Worm (Caenorhabditis elegans) whole organism, L1 larva: ENCODE data around the gene ins-31.

Experiments used
- C04F5.9 ChIP-seq: sonication (generic microtip); optimal IDR thresholded peaks from 2 replicates; lab custom pipeline; 2016; ENCODE audit warnings: missing genetic modification characterization, missing compliant biosample characterization
- C16A3.4 ChIP-seq: fragments of 150-350 bp; optimal IDR thresholded peaks from 2 replicates; lab custom pipeline; 2014; ENCODE audit warnings: missing biosample characterization, missing genetic modification characterization
- C34B4.2 ChIP-seq: sonication (generic microtip); optimal IDR thresholded peaks from 2 replicates; lab custom pipeline; 2017; ENCODE audit warnings: mild to moderate bottlenecking, missing genetic modification characterization, missing compliant biosample characterization
- F16B12.6 ChIP-seq: fragments of 150-350 bp; optimal IDR thresholded peaks from 2 replicates; lab custom pipeline; 2014; ENCODE audit warnings: missing biosample characterization, missing genetic modification characterization
- alr-1 ChIP-seq: fragments of 200-800 bp; sonication (Bioruptor generic); optimal IDR thresholded peaks from 2 replicates; lab custom pipeline; 2018; ENCODE audit warnings: borderline replicate concordance, mild to moderate bottlenecking, missing genetic modification characterization, missing compliant biosample characterization
- ceh-8 ChIP-seq: fragments of 200-800 bp; sonication (Bioruptor generic); optimal IDR thresholded peaks from 2 replicates; lab custom pipeline; 2018; ENCODE audit warnings: mild to moderate bottlenecking, missing genetic modification characterization, moderate library complexity, missing compliant biosample characterization
- ceh-82 ChIP-seq, 3 experiments: fragments of 150-350 bp in 1 of 3; sonication (generic microtip) in 2 of 3; optimal IDR thresholded peaks; 2 replicates each; lab custom pipeline; 2014 to 2017; ENCODE audit warnings: missing biosample characterization in 3 of 3, missing genetic modification characterization in 3 of 3
- ceh-88 ChIP-seq: fragments of 200-800 bp; sonication (Bioruptor generic); IDR thresholded peaks from 2 replicates; pipeline ENCODE4 v1.3.6; 2022; ENCODE audit warnings: missing genetic modification characterization, missing compliant biosample characterization
- ceh-90 ChIP-seq: sonication (generic microtip); optimal IDR thresholded peaks from 2 replicates; lab custom pipeline; 2016; ENCODE audit warnings: missing genetic modification characterization, missing compliant biosample characterization
- ces-1 ChIP-seq: fragments of 150-350 bp; optimal IDR thresholded peaks from 2 replicates; lab custom pipeline; 2014; ENCODE audit warnings: missing biosample characterization, missing genetic modification reagents, missing genetic modification characterization
- dpl-1 ChIP-seq, 3 experiments: fragments of 150-350 bp in 2 of 3; sonication (generic microtip) in 1 of 3; optimal IDR thresholded peaks; 2 replicates each; lab custom pipeline; 2014 to 2017; ENCODE audit warnings: missing biosample characterization in 3 of 3, missing genetic modification characterization in 3 of 3, missing genetic modification reagents in 3 of 3
- efl-3 ChIP-seq: fragments of 200-800 bp; sonication (Bioruptor generic); optimal IDR thresholded peaks from 2 replicates; lab custom pipeline; 2018; ENCODE audit warnings: mild to moderate bottlenecking, missing genetic modification characterization, missing compliant biosample characterization
- egl-13 ChIP-seq: sonication (generic microtip); optimal IDR thresholded peaks from 2 replicates; lab custom pipeline; 2016; ENCODE audit warnings: missing genotype, missing genetic modification reagents, missing genetic modification characterization, missing compliant biosample characterization
- egl-27 ChIP-seq, 2 experiments: fragments of 150-350 bp in 1 of 2; sonication (generic microtip); optimal IDR thresholded peaks; 3 replicates each; lab custom pipeline; 2017 to 2018; ENCODE audit warnings: missing biosample characterization in 2 of 2, missing genetic modification characterization in 2 of 2, missing genetic modification reagents in 2 of 2
- elt-3 ChIP-seq, 6 experiments: fragments of 150-350 bp in 1 of 6; sonication (generic microtip); optimal IDR thresholded peaks; 2 replicates each; lab custom pipeline; 2017 to 2018; ENCODE audit warnings: missing biosample characterization in 6 of 6, missing genetic modification characterization in 6 of 6, inconsistent platforms in 1 of 6
- fkh-4 ChIP-seq: sonication (generic microtip); optimal IDR thresholded peaks from 2 replicates; lab custom pipeline; 2016; ENCODE audit warnings: missing compliant biosample characterization, missing genetic modification characterization, borderline replicate concordance
- fkh-8 ChIP-seq: sonication (generic microtip); optimal IDR thresholded peaks from 2 replicates; lab custom pipeline; 2016; ENCODE audit warnings: mild to moderate bottlenecking, missing genetic modification characterization, missing compliant biosample characterization
- fos-1 ChIP-seq: fragments of 150-350 bp; optimal IDR thresholded peaks from 2 replicates; lab custom pipeline; 2014; ENCODE audit warnings: missing biosample characterization, missing genetic modification characterization
- jun-1 ChIP-seq: fragments of 150-350 bp; optimal IDR thresholded peaks from 2 replicates; lab custom pipeline; 2014; ENCODE audit warnings: missing biosample characterization, missing genetic modification reagents, missing genetic modification characterization
- lin-14 ChIP-seq: fragments of 200-800 bp; sonication (Bioruptor generic); optimal IDR thresholded peaks from 2 replicates; lab custom pipeline; 2018; ENCODE audit warnings: mild to moderate bottlenecking, missing genetic modification characterization, moderate library complexity, missing compliant biosample characterization
- lin-15B ChIP-seq: fragments of 150-350 bp; sonication (generic microtip); optimal IDR thresholded peaks from 3 replicates; lab custom pipeline; 2014; ENCODE audit warnings: missing biosample characterization, missing genetic modification characterization
- lir-3 ChIP-seq: sonication (generic microtip); optimal IDR thresholded peaks from 2 replicates; lab custom pipeline; 2016; ENCODE audit warnings: mild to moderate bottlenecking, missing genetic modification characterization, moderate library complexity, missing compliant biosample characterization; ENCODE audit not compliant: poor library complexity
- lsy-2 ChIP-seq, 2 experiments: fragments of 150-350 bp; optimal IDR thresholded peaks; 2 replicates each; lab custom pipeline; 2014; ENCODE audit warnings: missing biosample characterization in 2 of 2, missing genetic modification characterization in 2 of 2
- mab-9 ChIP-seq: fragments of 200-800 bp; sonication (Bioruptor generic); IDR thresholded peaks from 2 replicates; pipeline ENCODE4 v1.3.6; 2022; ENCODE audit warnings: missing genetic modification reagents, missing genetic modification characterization, missing compliant biosample characterization
- nhr-12 ChIP-seq: sonication (generic microtip); optimal IDR thresholded peaks from 2 replicates; lab custom pipeline; 2017; ENCODE audit warnings: missing biosample characterization, missing genetic modification characterization
- nhr-237 ChIP-seq: fragments of 150-350 bp; optimal IDR thresholded peaks from 2 replicates; lab custom pipeline; 2014; ENCODE audit warnings: missing biosample characterization, missing genetic modification characterization
- nhr-47 ChIP-seq: sonication (generic microtip); optimal IDR thresholded peaks from 2 replicates; lab custom pipeline; 2016; ENCODE audit warnings: mild to moderate bottlenecking, missing genetic modification characterization, moderate library complexity, missing compliant biosample characterization
- nhr-77 ChIP-seq: fragments of 150-350 bp; optimal IDR thresholded peaks from 2 replicates; lab custom pipeline; 2014; ENCODE audit warnings: missing biosample characterization, missing genetic modification characterization
- pax-3 ChIP-seq: fragments of 200-800 bp; sonication (Bioruptor generic); optimal IDR thresholded peaks from 2 replicates; lab custom pipeline; 2018; ENCODE audit warnings: mild to moderate bottlenecking, missing genetic modification characterization, moderate library complexity, missing compliant biosample characterization
- snu-23 ChIP-seq: sonication (generic microtip); optimal IDR thresholded peaks from 2 replicates; lab custom pipeline; 2016; ENCODE audit warnings: missing genetic modification characterization, missing compliant biosample characterization
- tbx-2 ChIP-seq: sonication (generic microtip); optimal IDR thresholded peaks from 2 replicates; lab custom pipeline; 2016; ENCODE audit warnings: missing genetic modification characterization, missing compliant biosample characterization
- tlp-1 ChIP-seq: fragments of 150-350 bp; optimal IDR thresholded peaks from 2 replicates; lab custom pipeline; 2014; ENCODE audit warnings: missing biosample characterization, missing genetic modification characterization
- unc-130 ChIP-seq: fragments of 150-350 bp; optimal IDR thresholded peaks from 2 replicates; lab custom pipeline; 2017; ENCODE audit warnings: missing biosample characterization, missing genetic modification characterization, inconsistent platforms
- unc-86 ChIP-seq: sonication (generic microtip); optimal IDR thresholded peaks from 2 replicates; lab custom pipeline; 2016; ENCODE audit warnings: missing genetic modification characterization, missing compliant biosample characterization
- vab-15 ChIP-seq: sonication (generic microtip); optimal IDR thresholded peaks from 2 replicates; lab custom pipeline; 2017; ENCODE audit warnings: missing genotype, mild to moderate bottlenecking, missing genetic modification characterization, missing compliant biosample characterization
- zag-1 ChIP-seq: fragments of 150-350 bp; optimal IDR thresholded peaks from 2 replicates; lab custom pipeline; 2014; ENCODE audit warnings: missing biosample characterization, missing genetic modification characterization
- zip-4 ChIP-seq: fragments of 200-800 bp; sonication (Bioruptor generic); optimal IDR thresholded peaks from 2 replicates; lab custom pipeline; 2018; ENCODE audit warnings: mild to moderate bottlenecking, missing genetic modification characterization, moderate library complexity, missing compliant biosample characterization
- ztf-4 ChIP-seq: fragments of 150-350 bp; optimal IDR thresholded peaks from 2 replicates; lab custom pipeline; 2014; ENCODE audit warnings: missing biosample characterization, missing genetic modification characterization

Gene ins-31

DNA sequence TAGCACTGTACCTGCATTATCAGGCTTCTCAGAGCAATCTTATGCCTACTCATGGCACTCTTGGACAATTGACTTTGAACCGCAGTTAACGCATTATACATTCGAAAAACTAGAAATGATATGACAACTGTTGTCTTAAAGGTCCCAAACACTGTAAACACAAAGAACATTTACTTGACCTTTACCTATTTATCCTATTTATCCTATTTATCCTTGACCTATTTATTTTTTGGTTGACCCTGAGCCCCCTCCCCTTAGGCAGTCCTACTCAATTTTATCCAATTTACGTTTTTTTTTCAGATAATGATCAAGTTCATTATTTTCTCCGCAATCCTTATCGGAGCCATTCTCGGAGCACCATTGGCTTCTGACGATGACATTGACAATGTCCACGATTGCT is 24.8 kb downstream of the ins-31 start, which contains the start of the genes T10D4.14 and T10D4.19:
T10D4.14 (minus strand) TSS at position 101 of the 400 bp plus-strand sequence.
T10D4.19 (plus strand) TSS at position 304 of the 400 bp plus-strand sequence.
- TF ChIP-seq dpl-1 (GFP tag; optimal IDR thresholded peaks at IDR 0.05; lab: Kevin White, UChicago), result no peak
- TF ChIP-seq vab-15 (tag; lab: Kevin White, UChicago), result no peak

DNA sequence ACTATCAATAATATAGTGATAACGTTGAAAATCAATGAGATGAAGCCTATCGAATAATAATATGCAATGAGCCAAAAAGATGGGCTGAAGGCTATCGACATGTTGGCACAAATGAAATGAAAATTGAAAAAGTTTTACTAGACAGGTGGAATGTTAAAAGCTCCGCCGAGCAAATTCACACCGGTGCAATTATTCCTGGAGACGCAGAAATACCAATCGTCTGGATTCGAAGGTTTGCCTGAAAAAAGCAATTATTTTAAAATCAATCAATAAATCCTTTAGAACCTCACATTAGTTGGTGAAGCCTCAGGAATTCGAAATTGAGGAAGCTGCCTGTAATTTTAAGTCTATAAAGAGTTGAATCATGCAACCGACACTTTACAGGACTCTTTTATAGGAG is 27.5 kb downstream of the ins-31 start, which contains the start of gene sri-32:
sri-32 (minus strand) TSS at position 101 of the 400 bp plus-strand sequence.
- TF ChIP-seq egl-27 (tag; optimal IDR thresholded peaks at IDR 0.05; lab: Kevin White, UChicago) (no peak), unc-86 (no peak), unc-130 (tag; lab: Kevin White, UChicago) (no peak), fos-1 (tag; lab: Kevin White, UChicago) (no peak), vab-15 (tag; lab: Kevin White, UChicago) (no peak), egl-13 (tag; lab: Kevin White, UChicago) (no peak), lir-3 (no peak), nhr-12 (tag; lab: Kevin White, UChicago) (no peak), nhr-77 (tag; lab: Kevin White, UChicago) (no peak), nhr-237 (tag; lab: Kevin White, UChicago) (no peak), ceh-90 (no peak)
- TF ChIP-seq, all 84 proteins: peak for 0

DNA sequence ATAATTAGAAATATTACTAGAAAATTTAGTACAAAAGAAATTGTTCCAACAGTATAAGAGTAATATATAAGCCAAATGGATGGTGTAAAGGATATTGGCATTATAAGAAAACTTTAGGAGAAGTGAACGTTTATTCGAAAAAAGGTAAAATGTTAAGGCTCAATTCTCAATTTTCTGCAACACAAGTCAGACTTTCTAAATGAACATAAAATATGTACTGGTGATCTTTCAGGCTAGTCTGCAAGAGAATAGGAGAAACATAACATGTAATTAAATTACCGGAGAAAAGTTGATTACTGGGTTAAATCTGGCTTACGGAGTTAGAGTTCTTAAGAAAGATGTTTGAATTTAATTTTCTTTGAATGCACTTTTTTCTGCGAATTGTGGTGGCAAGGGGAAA is 29.9 kb downstream of the ins-31 start, which contains the start of gene sri-33:
sri-33 (minus strand) TSS at position 101 of the 400 bp plus-strand sequence.
- peak; percentile 57 for TF ChIP-seq fkh-8 (tag; lab: Kevin White, UChicago)
- no peak for TF ChIP-seq zag-1 (tag; lab: Kevin White, UChicago)

DNA sequence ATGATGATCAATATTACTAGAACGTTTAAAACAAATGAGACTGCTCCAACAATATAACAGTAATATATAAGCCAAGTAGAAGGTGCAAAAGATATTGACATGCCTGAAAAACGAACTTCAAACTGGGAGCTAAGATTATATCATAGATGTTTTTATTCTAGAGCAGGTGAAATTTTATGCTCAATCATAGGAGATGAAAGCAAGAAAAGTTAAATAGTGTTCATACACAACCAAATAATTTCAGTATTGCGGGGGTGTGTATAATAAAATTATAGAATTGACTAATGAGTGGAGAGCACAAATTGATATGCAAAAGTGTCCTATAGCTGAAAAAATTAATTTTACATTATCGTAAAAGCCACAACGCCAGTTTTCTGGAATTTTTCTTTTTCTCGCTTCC is 32.1 kb downstream of the ins-31 start, which contains the start of gene sri-34:
sri-34 (minus strand) TSS at position 101 of the 400 bp plus-strand sequence.
- no peak for TF ChIP-seq lin-14 (GFP tag; lab: Kevin White, UChicago)
- no peak for TF ChIP-seq C34B4.2 (tag; lab: Kevin White, UChicago)
- TF ChIP-seq lin-15B (tag; lab: Kevin White, UChicago), result no peak
- no peak for TF ChIP-seq zip-4 (GFP tag; lab: Kevin White, UChicago)
- TF ChIP-seq lsy-2 (tag; optimal IDR thresholded peaks at IDR 0.05; lab: Kevin White, UChicago), result no peak
- TF ChIP-seq efl-3, result no peak
- TF ChIP-seq pax-3 (tag; lab: Kevin White, UChicago), result no peak
- TF ChIP-seq C16A3.4 (tag; lab: Kevin White, UChicago), result no peak
- no peak for TF ChIP-seq elt-3 (tag; optimal IDR thresholded peaks at IDR 0.05; lab: Kevin White, UChicago)
- TF ChIP-seq ces-1 (GFP tag; lab: Kevin White, UChicago), result no peak
- no peak for TF ChIP-seq tbx-2 (tag; lab: Kevin White, UChicago)
- no peak for TF ChIP-seq egl-27 (tag; optimal IDR thresholded peaks at IDR 0.05; lab: Kevin White, UChicago)
- no peak for TF ChIP-seq F16B12.6 (tag; lab: Kevin White, UChicago)
- no peak for TF ChIP-seq ztf-4 (tag; lab: Kevin White, UChicago)
- no peak for TF ChIP-seq C04F5.9 (tag; lab: Kevin White, UChicago)
- no peak for TF ChIP-seq fkh-8 (tag; lab: Kevin White, UChicago)
- TF ChIP-seq ceh-88 (GFP tag; lab: Robert Waterston, UW), result no peak

DNA sequence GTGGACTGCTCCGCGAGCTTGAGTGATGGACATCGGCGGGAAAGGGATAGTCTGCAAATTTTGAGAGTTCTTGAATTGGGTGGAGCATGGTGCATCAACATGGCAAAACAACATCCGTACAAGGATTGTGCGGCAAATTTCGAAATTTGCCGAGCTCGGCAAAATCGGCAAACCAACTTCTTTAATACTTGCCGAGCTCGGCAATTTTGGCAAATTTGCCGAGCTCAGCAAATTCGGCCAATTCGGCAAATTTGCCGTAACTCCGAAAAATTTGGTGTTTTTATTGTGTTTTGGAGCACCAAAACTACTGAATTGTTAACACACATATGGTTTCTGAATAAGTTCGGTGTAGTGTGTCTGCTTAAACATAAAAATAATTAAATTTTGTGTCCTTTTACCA is 43.2 kb downstream of the ins-31 start, which contains the start of gene fbxc-55:
fbxc-55 (minus strand) TSS at position 101 of the 400 bp plus-strand sequence.
- TF ChIP-seq jun-1 (tag; lab: Kevin White, UChicago) (no peak), ceh-8 (GFP tag; lab: Kevin White, UChicago) (no peak), alr-1 (no peak), tlp-1 (tag; lab: Kevin White, UChicago) (no peak), lsy-2 (tag; optimal IDR thresholded peaks at IDR 0.05; lab: Kevin White, UChicago) (no peak), nhr-47 (tag; lab: Kevin White, UChicago) (no peak), ces-1 (GFP tag; lab: Kevin White, UChicago) (no peak), mab-9 (GFP tag; lab: Robert Waterston, UW) (no peak), ceh-82 (tag; optimal IDR thresholded peaks at IDR 0.05; lab: Kevin White, UChicago) (no peak), snu-23 (GFP tag; lab: Kevin White, UChicago) (no peak), fkh-8 (tag; lab: Kevin White, UChicago) (no peak), ceh-88 (GFP tag; lab: Robert Waterston, UW) (no peak), fkh-4 (no peak)
- TF ChIP-seq, all 84 proteins: peak for 0
